Worm (Caenorhabditis elegans): ENCODE data around the gene atrn-1.

- TF ChIP-seq cog-1 (tag; optimal IDR thresholded peaks at IDR 0.05) (no peak), flt-1 (GFP tag; IDR thresholded peaks at IDR 0.05) (no peak), tab-1 (GFP tag; IDR thresholded peaks at IDR 0.05) (no peak), med-1 (GFP tag; optimal IDR thresholded peaks at IDR 0.05; ENCODE audit: insufficient read depth) (no peak), ztf-23 (GFP tag; IDR thresholded peaks at IDR 0.05) (no peak), T22C8.4 (GFP tag; IDR thresholded peaks at IDR 0.05) (no peak)
Observed at ce11 chrX:14661918-14662317, 49.5 kb upstream of the atrn-1 start.
